Worm (Caenorhabditis elegans) whole organism, L1 larva: ENCODE measurements around the gene arrd-24.

ENCODE experiments used
- C04F5.9 ChIP-seq: sonication (generic microtip); optimal IDR thresholded peaks from 2 replicates; lab custom pipeline; 2016; ENCODE audit warnings: missing genetic modification characterization, missing compliant biosample characterization
- C16A3.4 ChIP-seq: fragments of 150-350 bp; optimal IDR thresholded peaks from 2 replicates; lab custom pipeline; 2014; ENCODE audit warnings: missing biosample characterization, missing genetic modification characterization
- C34B4.2 ChIP-seq: sonication (generic microtip); optimal IDR thresholded peaks from 2 replicates; lab custom pipeline; 2017; ENCODE audit warnings: mild to moderate bottlenecking, missing genetic modification characterization, missing compliant biosample characterization
- F16B12.6 ChIP-seq: fragments of 150-350 bp; optimal IDR thresholded peaks from 2 replicates; lab custom pipeline; 2014; ENCODE audit warnings: missing biosample characterization, missing genetic modification characterization
- Y116A8C.19 ChIP-seq: sonication (generic microtip); optimal IDR thresholded peaks from 2 replicates; lab custom pipeline; 2016; ENCODE audit warnings: missing compliant biosample characterization, missing genetic modification characterization, borderline replicate concordance
- aha-1 ChIP-seq: fragments of 150-350 bp; optimal IDR thresholded peaks from 2 replicates; lab custom pipeline; 2014; ENCODE audit warnings: missing biosample characterization, missing genetic modification characterization
- alr-1 ChIP-seq: fragments of 200-800 bp; sonication (Bioruptor generic); optimal IDR thresholded peaks from 2 replicates; lab custom pipeline; 2018; ENCODE audit warnings: borderline replicate concordance, mild to moderate bottlenecking, missing genetic modification characterization, missing compliant biosample characterization
- aly-2 ChIP-seq: fragments of 150-350 bp; optimal IDR thresholded peaks from 2 replicates; lab custom pipeline; 2014; ENCODE audit warnings: missing biosample characterization, missing genetic modification characterization
- blmp-1 ChIP-seq: fragments of 150-350 bp; optimal IDR thresholded peaks from 2 replicates; lab custom pipeline; 2014; ENCODE audit warnings: missing biosample characterization, missing genetic modification characterization
- ceh-63 ChIP-seq: fragments of 200-800 bp; sonication (Bioruptor generic); optimal IDR thresholded peaks from 2 replicates; lab custom pipeline; 2018; ENCODE audit warnings: mild to moderate bottlenecking, missing genetic modification characterization, missing compliant biosample characterization
- ceh-82 ChIP-seq, 3 experiments: fragments of 150-350 bp in 1 of 3; sonication (generic microtip) in 2 of 3; optimal IDR thresholded peaks; 2 replicates each; lab custom pipeline; 2014 to 2017; ENCODE audit warnings: missing biosample characterization in 3 of 3, missing genetic modification characterization in 3 of 3
- ceh-88 ChIP-seq: fragments of 200-800 bp; sonication (Bioruptor generic); IDR thresholded peaks from 2 replicates; pipeline ENCODE4 v1.3.6; 2022; ENCODE audit warnings: missing genetic modification characterization, missing compliant biosample characterization
- ceh-90 ChIP-seq: sonication (generic microtip); optimal IDR thresholded peaks from 2 replicates; lab custom pipeline; 2016; ENCODE audit warnings: missing genetic modification characterization, missing compliant biosample characterization
- dpl-1 ChIP-seq, 3 experiments: fragments of 150-350 bp in 2 of 3; sonication (generic microtip) in 1 of 3; optimal IDR thresholded peaks; 2 replicates each; lab custom pipeline; 2014 to 2017; ENCODE audit warnings: missing biosample characterization in 3 of 3, missing genetic modification characterization in 3 of 3, missing genetic modification reagents in 3 of 3
- dsc-1 ChIP-seq: sonication (generic microtip); optimal IDR thresholded peaks from 2 replicates; lab custom pipeline; 2016; ENCODE audit warnings: mild to moderate bottlenecking, missing genetic modification characterization, missing compliant biosample characterization
- egl-13 ChIP-seq: sonication (generic microtip); optimal IDR thresholded peaks from 2 replicates; lab custom pipeline; 2016; ENCODE audit warnings: missing genotype, missing genetic modification reagents, missing genetic modification characterization, missing compliant biosample characterization
- elt-2 ChIP-seq: sonication (generic microtip); optimal IDR thresholded peaks from 2 replicates; lab custom pipeline; 2016; ENCODE audit warnings: missing genetic modification characterization, mild to moderate bottlenecking, inconsistent platforms, missing compliant biosample characterization, missing genetic modification reagents
- fkh-4 ChIP-seq: sonication (generic microtip); optimal IDR thresholded peaks from 2 replicates; lab custom pipeline; 2016; ENCODE audit warnings: missing compliant biosample characterization, missing genetic modification characterization, borderline replicate concordance
- fkh-8 ChIP-seq: sonication (generic microtip); optimal IDR thresholded peaks from 2 replicates; lab custom pipeline; 2016; ENCODE audit warnings: mild to moderate bottlenecking, missing genetic modification characterization, missing compliant biosample characterization
- hlh-17 ChIP-seq: fragments of 200-800 bp; sonication (Bioruptor generic); optimal IDR thresholded peaks from 2 replicates; lab custom pipeline; 2018; ENCODE audit warnings: missing genetic modification characterization, mild to moderate bottlenecking, missing compliant biosample characterization, moderate library complexity, borderline replicate concordance
- hlh-4 ChIP-seq: sonication (generic microtip); optimal IDR thresholded peaks from 2 replicates; lab custom pipeline; 2016; ENCODE audit warnings: mild to moderate bottlenecking, missing genetic modification characterization, missing compliant biosample characterization
- hpl-2 ChIP-seq: fragments of 150-350 bp; optimal IDR thresholded peaks from 2 replicates; lab custom pipeline; 2014; ENCODE audit warnings: missing biosample characterization, missing genetic modification reagents, missing genetic modification characterization
- lin-13 ChIP-seq: fragments of 150-350 bp; optimal IDR thresholded peaks from 2 replicates; lab custom pipeline; 2014; ENCODE audit warnings: missing biosample characterization, missing genetic modification reagents, missing genetic modification characterization
- lin-15B ChIP-seq: fragments of 150-350 bp; sonication (generic microtip); optimal IDR thresholded peaks from 3 replicates; lab custom pipeline; 2014; ENCODE audit warnings: missing biosample characterization, missing genetic modification characterization
- lin-39 ChIP-seq: fragments of 150-350 bp; optimal IDR thresholded peaks from 2 replicates; lab custom pipeline; 2014; ENCODE audit warnings: missing biosample characterization, missing genetic modification reagents, missing genetic modification characterization
- lir-3 ChIP-seq: sonication (generic microtip); optimal IDR thresholded peaks from 2 replicates; lab custom pipeline; 2016; ENCODE audit warnings: mild to moderate bottlenecking, missing genetic modification characterization, moderate library complexity, missing compliant biosample characterization; ENCODE audit not compliant: poor library complexity
- mab-9 ChIP-seq: fragments of 200-800 bp; sonication (Bioruptor generic); IDR thresholded peaks from 2 replicates; pipeline ENCODE4 v1.3.6; 2022; ENCODE audit warnings: missing genetic modification reagents, missing genetic modification characterization, missing compliant biosample characterization
- mdl-1 ChIP-seq, 2 experiments: fragments of 150-350 bp; optimal IDR thresholded peaks; 2 replicates each; lab custom pipeline; 2014 to 2017; ENCODE audit warnings: missing biosample characterization in 2 of 2, missing genetic modification characterization in 2 of 2, inconsistent platforms in 1 of 2
- mef-2 ChIP-seq: fragments of 150-350 bp; optimal IDR thresholded peaks from 2 replicates; lab custom pipeline; 2014; ENCODE audit warnings: missing biosample characterization, missing genetic modification characterization
- nhr-12 ChIP-seq: sonication (generic microtip); optimal IDR thresholded peaks from 2 replicates; lab custom pipeline; 2017; ENCODE audit warnings: missing biosample characterization, missing genetic modification characterization
- nhr-19 ChIP-seq: fragments of 200-800 bp; sonication (Bioruptor generic); conservative IDR thresholded peaks from 2 replicates; pipeline ENCODE4 v1.3.6; 2022; ENCODE audit warnings: missing genetic modification characterization, missing compliant biosample characterization
- nhr-20 ChIP-seq: sonication (generic microtip); optimal IDR thresholded peaks from 2 replicates; lab custom pipeline; 2016; ENCODE audit warnings: mild to moderate bottlenecking, missing genetic modification characterization, missing compliant biosample characterization
- nhr-237 ChIP-seq: fragments of 150-350 bp; optimal IDR thresholded peaks from 2 replicates; lab custom pipeline; 2014; ENCODE audit warnings: missing biosample characterization, missing genetic modification characterization
- nhr-28 ChIP-seq: fragments of 150-350 bp; optimal IDR thresholded peaks from 2 replicates; lab custom pipeline; 2014; ENCODE audit warnings: missing biosample characterization, missing genetic modification characterization
- nhr-47 ChIP-seq: sonication (generic microtip); optimal IDR thresholded peaks from 2 replicates; lab custom pipeline; 2016; ENCODE audit warnings: mild to moderate bottlenecking, missing genetic modification characterization, moderate library complexity, missing compliant biosample characterization
- nhr-71 ChIP-seq: sonication (generic microtip); optimal IDR thresholded peaks from 2 replicates; lab custom pipeline; 2016; ENCODE audit warnings: mild to moderate bottlenecking, missing genetic modification characterization, moderate library complexity, missing compliant biosample characterization
- nhr-76 ChIP-seq: sonication (generic microtip); optimal IDR thresholded peaks from 2 replicates; lab custom pipeline; 2017; ENCODE audit warnings: missing biosample characterization, missing genetic modification characterization
- nhr-77 ChIP-seq: fragments of 150-350 bp; optimal IDR thresholded peaks from 2 replicates; lab custom pipeline; 2014; ENCODE audit warnings: missing biosample characterization, missing genetic modification characterization
- nhr-84 ChIP-seq: sonication (generic microtip); optimal IDR thresholded peaks from 2 replicates; lab custom pipeline; 2017; ENCODE audit warnings: missing biosample characterization, missing genetic modification characterization
- nhr-90 ChIP-seq: sonication (generic microtip); optimal IDR thresholded peaks from 2 replicates; lab custom pipeline; 2016; ENCODE audit warnings: mild to moderate bottlenecking, missing genetic modification characterization, missing compliant biosample characterization; ENCODE audit not compliant: poor library complexity
- pax-3 ChIP-seq: fragments of 200-800 bp; sonication (Bioruptor generic); optimal IDR thresholded peaks from 2 replicates; lab custom pipeline; 2018; ENCODE audit warnings: mild to moderate bottlenecking, missing genetic modification characterization, moderate library complexity, missing compliant biosample characterization
- pqm-1 ChIP-seq: sonication (generic microtip); optimal IDR thresholded peaks from 3 replicates; lab custom pipeline; 2017; ENCODE audit warnings: missing biosample characterization, missing genetic modification characterization
- rnt-1 ChIP-seq: sonication (generic microtip); optimal IDR thresholded peaks from 2 replicates; lab custom pipeline; 2016; ENCODE audit warnings: mild to moderate bottlenecking, missing genetic modification characterization, moderate library complexity, missing compliant biosample characterization
- skn-1 ChIP-seq: fragments of 150-350 bp; optimal IDR thresholded peaks from 2 replicates; lab custom pipeline; 2014; ENCODE audit warnings: missing biosample characterization, missing genetic modification characterization
- snpc-4 ChIP-seq: fragments of 150-350 bp; optimal IDR thresholded peaks from 2 replicates; lab custom pipeline; 2014; ENCODE audit warnings: missing biosample characterization, missing genetic modification characterization
- snu-23 ChIP-seq: sonication (generic microtip); optimal IDR thresholded peaks from 2 replicates; lab custom pipeline; 2016; ENCODE audit warnings: missing genetic modification characterization, missing compliant biosample characterization
- sox-4 ChIP-seq: sonication (generic microtip); optimal IDR thresholded peaks from 2 replicates; lab custom pipeline; 2016; ENCODE audit warnings: missing genetic modification characterization, missing compliant biosample characterization
- sup-37 ChIP-seq: fragments of 200-800 bp; sonication (Bioruptor generic); optimal IDR thresholded peaks from 2 replicates; lab custom pipeline; 2018; ENCODE audit warnings: mild to moderate bottlenecking, missing genetic modification characterization, missing compliant biosample characterization
- tlp-1 ChIP-seq: fragments of 150-350 bp; optimal IDR thresholded peaks from 2 replicates; lab custom pipeline; 2014; ENCODE audit warnings: missing biosample characterization, missing genetic modification characterization
- unc-130 ChIP-seq: fragments of 150-350 bp; optimal IDR thresholded peaks from 2 replicates; lab custom pipeline; 2017; ENCODE audit warnings: missing biosample characterization, missing genetic modification characterization, inconsistent platforms
- unc-86 ChIP-seq: sonication (generic microtip); optimal IDR thresholded peaks from 2 replicates; lab custom pipeline; 2016; ENCODE audit warnings: missing genetic modification characterization, missing compliant biosample characterization
- xbp-1 ChIP-seq: sonication (generic microtip); optimal IDR thresholded peaks from 2 replicates; lab custom pipeline; 2016; ENCODE audit warnings: missing genetic modification characterization, missing compliant biosample characterization
- zag-1 ChIP-seq: fragments of 150-350 bp; optimal IDR thresholded peaks from 2 replicates; lab custom pipeline; 2014; ENCODE audit warnings: missing biosample characterization, missing genetic modification characterization
- zip-4 ChIP-seq: fragments of 200-800 bp; sonication (Bioruptor generic); optimal IDR thresholded peaks from 2 replicates; lab custom pipeline; 2018; ENCODE audit warnings: mild to moderate bottlenecking, missing genetic modification characterization, moderate library complexity, missing compliant biosample characterization

The arrd-24 gene

ce11 chrX:13973769-13974168, 6.5 kb downstream of the arrd-24 start (continued):
- TF ChIP-seq alr-1: no peak
- TF ChIP-seq ceh-88: no peak
- no peak for TF ChIP-seq hlh-17 (GFP tag; lab: Kevin White, UChicago)
- peak in 1 of 3 experiments; percentile 61 for TF ChIP-seq ceh-82 (tag; optimal IDR thresholded peaks at IDR 0.05; lab: Kevin White, UChicago)
- TF ChIP-seq C04F5.9: no peak
- no peak for TF ChIP-seq elt-2
- no peak for TF ChIP-seq lin-15B
- TF ChIP-seq dsc-1 (tag; lab: Kevin White, UChicago): peak; percentile 96
- peak; percentile 74 for TF ChIP-seq rnt-1 (tag; lab: Kevin White, UChicago)
- peak; percentile 51 for TF ChIP-seq unc-130 (tag; lab: Kevin White, UChicago)
- no peak for TF ChIP-seq nhr-77
- peak; percentile 16 for TF ChIP-seq unc-86
- TF ChIP-seq nhr-90 (tag; lab: Kevin White, UChicago): no peak
- TF ChIP-seq aly-2 (tag; lab: Kevin White, UChicago): no peak
- TF ChIP-seq C34B4.2 (tag; lab: Kevin White, UChicago): no peak
- no peak for TF ChIP-seq sup-37
- TF ChIP-seq F16B12.6 (tag; lab: Kevin White, UChicago): no peak
- no peak for TF ChIP-seq pqm-1 (tag; lab: Kevin White, UChicago)
- TF ChIP-seq pax-3 (tag; lab: Kevin White, UChicago): no peak
- TF ChIP-seq ceh-63 (GFP tag; lab: Kevin White, UChicago): no peak
- TF ChIP-seq lin-39: peak; percentile 11
- TF ChIP-seq hpl-2 (GFP tag; lab: Kevin White, UChicago): no peak
- peak; percentile 45 for TF ChIP-seq lin-13 (GFP tag; lab: Kevin White, UChicago)
- peak in 1 of 3 experiments; percentile 4 for TF ChIP-seq dpl-1 (GFP tag; optimal IDR thresholded peaks at IDR 0.05; lab: Kevin White, UChicago)
- no peak for TF ChIP-seq zip-4 (GFP tag; lab: Kevin White, UChicago)
- TF ChIP-seq blmp-1 (tag; lab: Kevin White, UChicago): no peak
- peak; percentile 63 for TF ChIP-seq nhr-20 (tag; lab: Kevin White, UChicago)
- peak; percentile 83 for TF ChIP-seq nhr-19 (GFP tag; lab: Robert Waterston, UW)
- no peak for TF ChIP-seq nhr-84
- TF ChIP-seq mef-2 (tag; lab: Kevin White, UChicago): no peak
- TF ChIP-seq sox-4 (tag; lab: Kevin White, UChicago): peak; percentile 21
- no peak for TF ChIP-seq snpc-4 (tag; lab: Kevin White, UChicago)
- peak; percentile 18 for TF ChIP-seq egl-13 (tag; lab: Kevin White, UChicago)
- TF ChIP-seq Y116A8C.19 (tag; lab: Kevin White, UChicago): no peak
- TF ChIP-seq aha-1: no peak
- TF ChIP-seq nhr-12: no peak
- TF ChIP-seq C16A3.4: peak; percentile 5
- no peak for TF ChIP-seq zag-1 (tag; lab: Kevin White, UChicago)
- peak in 1 of 2 experiments; percentile 8 for TF ChIP-seq mdl-1 (tag; optimal IDR thresholded peaks at IDR 0.05; lab: Kevin White, UChicago)
- TF ChIP-seq ceh-90 (tag; lab: Kevin White, UChicago): no peak
- TF ChIP-seq xbp-1 (tag; lab: Kevin White, UChicago): peak; percentile 28
- peak; percentile 63 for TF ChIP-seq snu-23 (GFP tag; lab: Kevin White, UChicago)
- TF ChIP-seq lir-3 (tag; lab: Kevin White, UChicago): no peak
- peak; percentile 63 for TF ChIP-seq nhr-47 (tag; lab: Kevin White, UChicago)
- TF ChIP-seq mab-9: no peak
- no peak for TF ChIP-seq nhr-28 (tag; lab: Kevin White, UChicago)
- TF ChIP-seq nhr-71 (tag; lab: Kevin White, UChicago): peak; percentile 80
- TF ChIP-seq fkh-8: peak; percentile 86
- TF ChIP-seq nhr-76 (tag; lab: Kevin White, UChicago): no peak
- no peak for TF ChIP-seq tlp-1 (tag; lab: Kevin White, UChicago)
- peak; percentile 56 for TF ChIP-seq fkh-4 (tag; lab: Kevin White, UChicago)
- no peak for TF ChIP-seq nhr-237 (tag; lab: Kevin White, UChicago)
- no peak for TF ChIP-seq hlh-4 (tag; lab: Kevin White, UChicago)
- TF ChIP-seq skn-1 (tag; lab: Kevin White, UChicago): peak; percentile 27
